Worm (Caenorhabditis elegans): Measurements from ENCODE around the gene EEED8.4.

The EEED8.4 gene

DNA sequence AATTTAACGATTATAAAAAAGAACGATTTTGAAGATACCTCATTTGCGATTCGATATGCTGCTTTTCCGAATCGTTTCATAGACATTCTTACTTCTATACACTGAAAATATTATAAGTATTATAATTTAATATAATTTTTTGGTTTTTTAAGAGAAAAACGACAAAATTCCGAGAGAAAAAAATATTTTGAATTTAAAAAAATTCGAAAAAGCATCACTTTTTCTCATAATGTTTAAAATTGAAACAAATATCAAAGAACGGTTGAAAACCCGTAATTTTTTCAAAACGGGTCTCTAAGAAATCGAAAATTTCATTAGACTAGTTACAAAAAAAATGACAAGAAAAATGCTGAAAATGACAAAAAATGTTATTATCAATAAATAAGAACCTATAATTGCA is 13.5 kb upstream of the EEED8.4 start, which contains the start of gene pink-1:
TSS of gene pink-1 (minus strand) at position 101 of the 400 bp plus-strand sequence.
- TF ChIP-seq sea-1 (GFP tag; conservative IDR thresholded peaks at IDR 0.05) (no peak), scrt-1 (GFP tag; IDR thresholded peaks at IDR 0.05) (no peak), aly-1 (tag; optimal IDR thresholded peaks at IDR 0.05) (no peak), hmg-4 (GFP tag; optimal IDR thresholded peaks at IDR 0.05) (no peak), pes-1 (GFP tag; IDR thresholded peaks at IDR 0.05) (no peak), tbx-11 (GFP tag; IDR thresholded peaks at IDR 0.05) (no peak), flt-1 (GFP tag; IDR thresholded peaks at IDR 0.05) (no peak), B0310.2 (tag; optimal IDR thresholded peaks at IDR 0.05) (no peak), hmbx-1 (tag; optimal IDR thresholded peaks at IDR 0.05) (no peak), ceh-36 (tag; optimal IDR thresholded peaks at IDR 0.05) (no peak), F13C5.2 (tag; optimal IDR thresholded peaks at IDR 0.05) (no peak), tra-4 (tag; optimal IDR thresholded peaks at IDR 0.05) (no peak), ama-1 (optimal IDR thresholded peaks at IDR 0.05) (no peak), ets-7 (tag; optimal IDR thresholded peaks at IDR 0.05) (no peak)

DNA sequence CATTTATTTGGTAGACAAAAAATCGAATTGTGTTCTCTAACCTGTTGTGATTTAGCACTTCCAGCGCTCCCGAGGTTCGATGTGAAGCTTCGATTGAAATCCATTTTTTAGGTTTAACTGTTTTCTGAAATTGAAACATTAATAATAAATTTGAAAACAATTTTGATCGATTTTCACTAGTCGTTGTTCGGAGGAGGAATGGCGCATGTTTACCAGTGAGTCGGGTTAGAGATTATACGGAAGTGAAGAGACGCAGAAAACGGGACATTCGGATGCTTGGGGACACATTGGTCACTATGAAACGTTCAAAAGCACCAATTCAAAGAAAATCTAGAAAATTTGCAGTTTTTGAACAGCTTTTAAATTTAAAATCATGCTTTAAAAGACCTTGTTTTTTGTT is 10.3 kb upstream of the EEED8.4 start, which contains the start of gene fbxl-3:
TSS of gene fbxl-3 (minus strand) at position 124 of the 400 bp plus-strand sequence.
- TF ChIP-seq pes-1 (GFP tag; IDR thresholded peaks at IDR 0.05) = no peak

DNA sequence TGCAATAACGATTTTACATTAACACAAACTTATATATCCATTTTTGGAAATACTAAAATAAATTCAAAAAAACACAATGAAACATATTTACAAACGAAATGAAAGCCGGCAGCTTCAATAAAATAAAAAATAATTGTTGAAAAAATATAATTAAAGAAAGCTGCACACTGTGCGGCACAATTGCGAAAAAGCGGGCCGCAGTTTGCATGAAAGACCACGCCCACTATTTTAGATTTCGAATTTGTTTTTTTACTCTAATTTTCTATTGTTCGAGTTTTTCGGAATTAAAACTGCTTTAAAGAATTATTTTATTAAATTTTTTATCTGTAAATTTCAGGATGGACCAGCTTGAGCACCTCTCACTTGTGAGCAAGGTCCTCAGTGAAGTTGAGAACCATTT is 9.9 kb upstream of the EEED8.4 start, which contains the start of gene mog-5:
TSS of gene mog-5 (plus strand) at position 338 of the 400 bp plus-strand sequence.
- peak; percentile 83 for TF ChIP-seq F13C5.2 (tag; optimal IDR thresholded peaks at IDR 0.05)
- TF ChIP-seq ceh-36 (tag; optimal IDR thresholded peaks at IDR 0.05) = no peak
- TF ChIP-seq tbx-11 (GFP tag; IDR thresholded peaks at IDR 0.05) = peak; percentile 65; the same call in 1 of the 2 replicates
- no peak for TF ChIP-seq B0310.2 (tag; optimal IDR thresholded peaks at IDR 0.05)
- TF ChIP-seq ama-1 (optimal IDR thresholded peaks at IDR 0.05) = no peak
- no peak for TF ChIP-seq aly-1 (tag; optimal IDR thresholded peaks at IDR 0.05)
- TF ChIP-seq hmbx-1 (tag; optimal IDR thresholded peaks at IDR 0.05) = no peak
- no peak for TF ChIP-seq hmg-4 (GFP tag; optimal IDR thresholded peaks at IDR 0.05)
- TF ChIP-seq pes-1 (GFP tag; IDR thresholded peaks at IDR 0.05) = no peak; the same call in 1 of the 2 replicates
- TF ChIP-seq hnd-1 (tag; optimal IDR thresholded peaks at IDR 0.05) = no peak
- TF ChIP-seq ets-7 (tag; optimal IDR thresholded peaks at IDR 0.05) = no peak
- no peak for TF ChIP-seq tra-4 (tag; optimal IDR thresholded peaks at IDR 0.05)
- TF ChIP-seq ceh-13 (GFP tag; optimal IDR thresholded peaks at IDR 0.05) = peak; percentile 9
- TF ChIP-seq scrt-1 (GFP tag; IDR thresholded peaks at IDR 0.05) = 0 out of 2 replicates have a peak, but pooled peaks have one; percentile 46
- TF ChIP-seq tbx-37 (GFP tag; conservative IDR thresholded peaks at IDR 0.05) = no peak
- TF ChIP-seq flt-1 (GFP tag; IDR thresholded peaks at IDR 0.05) = peak; percentile 65
- TF ChIP-seq sea-1 (GFP tag; conservative IDR thresholded peaks at IDR 0.05) = 0 out of 2 replicates have a peak, but pooled peaks have one; percentile 55

- no peak for TF ChIP-seq ama-1 (optimal IDR thresholded peaks at IDR 0.05)
- no peak for TF ChIP-seq hmg-4 (GFP tag; optimal IDR thresholded peaks at IDR 0.05)
- no peak for TF ChIP-seq hnd-1 (tag; optimal IDR thresholded peaks at IDR 0.05)
- no peak for TF ChIP-seq aly-1 (tag; optimal IDR thresholded peaks at IDR 0.05)
- TF ChIP-seq scrt-1 (GFP tag; IDR thresholded peaks at IDR 0.05) = no peak
- TF ChIP-seq tbx-37 (GFP tag; conservative IDR thresholded peaks at IDR 0.05) = no peak
- no peak for TF ChIP-seq F13C5.2 (tag; optimal IDR thresholded peaks at IDR 0.05)
- TF ChIP-seq tbx-11 (GFP tag; IDR thresholded peaks at IDR 0.05) = no peak
- TF ChIP-seq flt-1 (GFP tag; IDR thresholded peaks at IDR 0.05) = no peak
- TF ChIP-seq ceh-13 (GFP tag; optimal IDR thresholded peaks at IDR 0.05) = no peak
- no peak for TF ChIP-seq ceh-36 (tag; optimal IDR thresholded peaks at IDR 0.05)
- TF ChIP-seq sea-1 (GFP tag; conservative IDR thresholded peaks at IDR 0.05) = no peak
- TF ChIP-seq pes-1 (GFP tag; IDR thresholded peaks at IDR 0.05) = no peak
- TF ChIP-seq B0310.2 (tag; optimal IDR thresholded peaks at IDR 0.05) = no peak
- no peak for TF ChIP-seq tra-4 (tag; optimal IDR thresholded peaks at IDR 0.05)
- TF ChIP-seq hmbx-1 (tag; optimal IDR thresholded peaks at IDR 0.05) = no peak
- no peak for TF ChIP-seq ets-7 (tag; optimal IDR thresholded peaks at IDR 0.05)
These were observed 1.6 kb upstream of the EEED8.4 start, which contains the start of gene clec-141 for ce11 chrII:5407548-5407947. TSS of gene clec-141 (minus strand) at chrII:5407648.

DNA sequence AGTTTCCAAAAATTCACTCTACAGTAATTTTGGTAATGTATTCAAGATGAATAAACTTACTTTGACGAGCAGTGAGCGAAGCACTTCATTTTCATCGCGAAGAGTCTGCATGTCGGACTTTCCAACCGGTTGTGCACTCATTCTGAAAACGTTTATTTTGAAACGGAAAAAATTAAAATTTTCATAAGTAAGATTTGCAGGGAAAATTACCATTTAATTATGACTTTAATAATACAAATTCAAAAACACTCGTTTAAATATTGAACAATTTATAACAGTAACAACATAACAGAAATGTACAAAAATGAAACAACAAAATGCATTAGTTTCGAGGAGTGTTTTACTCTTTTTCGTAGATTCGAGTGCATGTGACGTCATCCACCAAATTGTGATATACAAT is 3.3 kb downstream of the EEED8.4 start, which contains the start of the genes EEED8.13 and EEED8.18:
TSS of gene EEED8.13 (minus strand) at position 101 of the 400 bp plus-strand sequence.
TSS of gene EEED8.18 (minus strand) at position 144 of the 400 bp plus-strand sequence.
- TF ChIP-seq tbx-37 (GFP tag; conservative IDR thresholded peaks at IDR 0.05) (no peak), B0310.2 (tag; optimal IDR thresholded peaks at IDR 0.05) (no peak), flt-1 (GFP tag; IDR thresholded peaks at IDR 0.05) (no peak), tra-4 (tag; optimal IDR thresholded peaks at IDR 0.05) (no peak), sea-1 (GFP tag; conservative IDR thresholded peaks at IDR 0.05) (no peak), hmbx-1 (tag; optimal IDR thresholded peaks at IDR 0.05) (no peak), ceh-13 (GFP tag; optimal IDR thresholded peaks at IDR 0.05) (no peak), ceh-36 (tag; optimal IDR thresholded peaks at IDR 0.05) (no peak), aly-1 (tag; optimal IDR thresholded peaks at IDR 0.05) (no peak), hnd-1 (tag; optimal IDR thresholded peaks at IDR 0.05) (no peak), scrt-1 (GFP tag; IDR thresholded peaks at IDR 0.05) (no peak), pes-1 (GFP tag; IDR thresholded peaks at IDR 0.05) (no peak)

- TF ChIP-seq aly-1 (tag; optimal IDR thresholded peaks at IDR 0.05) = no peak
- no peak for TF ChIP-seq ceh-13 (GFP tag; optimal IDR thresholded peaks at IDR 0.05)
- TF ChIP-seq B0310.2 (tag; optimal IDR thresholded peaks at IDR 0.05) = no peak
- no peak for TF ChIP-seq hnd-1 (tag; optimal IDR thresholded peaks at IDR 0.05)
- TF ChIP-seq F13C5.2 (tag; optimal IDR thresholded peaks at IDR 0.05) = no peak
- TF ChIP-seq hmg-4 (GFP tag; optimal IDR thresholded peaks at IDR 0.05) = no peak
- no peak for TF ChIP-seq flt-1 (GFP tag; IDR thresholded peaks at IDR 0.05)
- no peak for TF ChIP-seq pes-1 (GFP tag; IDR thresholded peaks at IDR 0.05)
- TF ChIP-seq tra-4 (tag; optimal IDR thresholded peaks at IDR 0.05) = no peak
- TF ChIP-seq ceh-36 (tag; optimal IDR thresholded peaks at IDR 0.05) = no peak
- TF ChIP-seq hmbx-1 (tag; optimal IDR thresholded peaks at IDR 0.05) = no peak
- no peak for TF ChIP-seq ama-1 (optimal IDR thresholded peaks at IDR 0.05)
- TF ChIP-seq tbx-11 (GFP tag; IDR thresholded peaks at IDR 0.05) = no peak
- no peak for TF ChIP-seq tbx-37 (GFP tag; conservative IDR thresholded peaks at IDR 0.05)
- no peak for TF ChIP-seq sea-1 (GFP tag; conservative IDR thresholded peaks at IDR 0.05)
- TF ChIP-seq scrt-1 (GFP tag; IDR thresholded peaks at IDR 0.05) = no peak
These were observed 4.9 kb downstream of the EEED8.4 start, which contains the start of the genes EEED8.14 and EEED8.3 for ce11 chrII:5414040-5414439. TSS of gene EEED8.14 (minus strand) at chrII:5414052. TSS of gene EEED8.3 (plus strand) at chrII:5414276.

- TF ChIP-seq tbx-11 (GFP tag; IDR thresholded peaks at IDR 0.05) = no peak
- no peak for TF ChIP-seq flt-1 (GFP tag; IDR thresholded peaks at IDR 0.05)
- TF ChIP-seq hmg-4 (GFP tag; optimal IDR thresholded peaks at IDR 0.05) = no peak
- no peak for TF ChIP-seq ets-7 (tag; optimal IDR thresholded peaks at IDR 0.05)
These were observed 7.2 kb downstream of the EEED8.4 start, which contains the start of gene EEED8.2 for ce11 chrII:5416204-5416764. TSS of gene EEED8.2 (plus strand) at chrII:5416714.
